Worm (Caenorhabditis elegans) whole organism, midembryonic: ENCODE results near the gene gldi-5.

Source experiments
- T22C8.4 ChIP-seq: fragments of 200-800 bp; sonication (Bioruptor generic); IDR thresholded peaks from 2 replicates; pipeline ENCODE4 v1.3.6; 2022; ENCODE audit warnings: missing genetic modification characterization, missing compliant biosample characterization
- cog-1 ChIP-seq: sonication (generic microtip); optimal IDR thresholded peaks from 2 replicates; lab custom pipeline; 2016; ENCODE audit warnings: missing genetic modification characterization, missing compliant biosample characterization
- flt-1 ChIP-seq: fragments of 200-800 bp; sonication (Bioruptor generic); IDR thresholded peaks from 2 replicates; pipeline ENCODE4 v1.3.6; 2022; ENCODE audit warnings: missing genetic modification characterization, missing compliant biosample characterization
- klf-2 ChIP-seq: fragments of 200-800 bp; sonication (Bioruptor generic); conservative IDR thresholded peaks from 2 replicates; pipeline ENCODE4 v1.3.6; 2022; ENCODE audit warnings: missing genetic modification reagents, missing genetic modification characterization, missing compliant biosample characterization
- med-1 ChIP-seq: sonication (generic microtip); optimal IDR thresholded peaks from 2 replicates; lab custom pipeline; 2017; ENCODE audit warnings: missing genetic modification characterization, mild to moderate bottlenecking, missing compliant biosample characterization, antibody characterized with exemption, missing genetic modification reagents; ENCODE audit not compliant: insufficient read depth
- ref-1 ChIP-seq: fragments of 200-800 bp; sonication (Bioruptor generic); conservative IDR thresholded peaks from 2 replicates; pipeline ENCODE4 v1.3.6; 2022; ENCODE audit warnings: missing genetic modification reagents, missing genetic modification characterization, missing compliant biosample characterization
- tab-1 ChIP-seq: fragments of 200-800 bp; sonication (Bioruptor generic); IDR thresholded peaks from 2 replicates; pipeline ENCODE4 v1.3.6; 2022; ENCODE audit warnings: missing genetic modification characterization, missing compliant biosample characterization
- ztf-23 ChIP-seq: fragments of 200-800 bp; sonication (Bioruptor generic); IDR thresholded peaks from 2 replicates; pipeline ENCODE4 v1.3.6; 2022; ENCODE audit warnings: missing genetic modification reagents, missing genetic modification characterization, missing compliant biosample characterization
- ztf-29 ChIP-seq: fragments of 200-800 bp; sonication (Bioruptor generic); IDR thresholded peaks from 2 replicates; pipeline ENCODE4 v1.3.6; 2022; ENCODE audit warnings: missing genetic modification reagents, missing genetic modification characterization, missing compliant biosample characterization

The gldi-5 gene

DNA sequence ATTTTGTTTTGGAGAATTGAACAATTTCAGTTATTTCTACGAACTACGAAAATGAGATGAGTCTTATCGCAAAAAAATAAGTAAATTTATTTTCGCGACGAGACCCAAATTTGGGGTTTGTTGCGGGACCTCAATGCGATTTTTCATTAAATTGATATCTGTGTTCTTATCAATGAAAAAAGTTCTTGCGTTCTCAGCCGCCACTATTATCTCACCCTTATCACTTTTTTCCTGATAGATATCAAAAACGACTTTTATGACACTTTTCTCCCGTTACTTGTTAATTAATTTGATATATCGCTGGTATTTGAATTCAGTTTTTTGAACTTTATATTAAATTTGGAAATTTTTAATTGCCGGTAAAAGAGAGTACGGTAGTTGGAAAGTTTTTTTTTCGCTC, 17.1 kb upstream of the gldi-5 start:
- TF ChIP-seq cog-1 (tag; lab: Kevin White, UChicago) (no peak), ztf-29 (GFP tag; lab: Robert Waterston, UW) (no peak), tab-1 (GFP tag; lab: Robert Waterston, UW) (no peak)

DNA sequence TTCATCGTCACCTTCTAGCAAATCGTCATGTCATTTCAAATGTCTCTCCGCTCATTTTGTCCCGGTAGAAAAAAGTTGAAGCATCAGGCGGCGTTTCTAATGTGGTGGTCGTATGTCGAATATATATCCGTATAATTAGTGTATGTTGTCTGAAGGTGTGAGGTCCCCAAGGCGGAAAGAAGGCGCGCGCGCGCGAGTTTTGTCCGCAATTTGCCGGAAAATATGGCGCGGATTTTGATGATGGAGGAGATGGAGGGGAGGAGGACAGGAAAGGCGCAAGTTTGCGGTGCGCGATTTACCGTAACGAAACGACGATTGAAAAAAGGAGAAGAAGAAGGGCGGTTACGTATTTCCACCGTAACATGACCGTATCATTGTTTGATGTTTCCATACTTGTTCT, 15.8 kb upstream of the gldi-5 start:
- TF ChIP-seq tab-1 (GFP tag; lab: Robert Waterston, UW) (no peak), flt-1 (GFP tag; lab: Robert Waterston, UW) (no peak), ztf-29 (GFP tag; lab: Robert Waterston, UW) (no peak), T22C8.4 (GFP tag; lab: Robert Waterston, UW) (no peak), ref-1 (GFP tag; lab: Robert Waterston, UW) (no peak), ztf-23 (GFP tag; lab: Robert Waterston, UW) (no peak), cog-1 (tag; lab: Kevin White, UChicago) (no peak)

ce11 chrIII:3738331-3738730, 12.0 kb upstream of the gldi-5 start:
- TF ChIP-seq T22C8.4 (GFP tag; lab: Robert Waterston, UW) (no peak), flt-1 (GFP tag; lab: Robert Waterston, UW) (no peak), ztf-29 (GFP tag; lab: Robert Waterston, UW) (no peak), ztf-23 (GFP tag; lab: Robert Waterston, UW) (no peak), tab-1 (GFP tag; lab: Robert Waterston, UW) (no peak), med-1 (GFP tag; lab: Kevin White, UChicago) (no peak), klf-2 (GFP tag; lab: Robert Waterston, UW) (no peak), cog-1 (tag; lab: Kevin White, UChicago) (no peak), ref-1 (GFP tag; lab: Robert Waterston, UW) (no peak)

ce11 chrIII:3737742-3738141, 11.4 kb upstream of the gldi-5 start:
- TF ChIP-seq ref-1 (GFP tag; lab: Robert Waterston, UW) (no peak), ztf-23 (GFP tag; lab: Robert Waterston, UW) (no peak), tab-1 (GFP tag; lab: Robert Waterston, UW) (no peak), klf-2 (GFP tag; lab: Robert Waterston, UW) (no peak), med-1 (GFP tag; lab: Kevin White, UChicago) (no peak), ztf-29 (GFP tag; lab: Robert Waterston, UW) (no peak), T22C8.4 (GFP tag; lab: Robert Waterston, UW) (no peak), cog-1 (tag; lab: Kevin White, UChicago) (no peak), flt-1 (GFP tag; lab: Robert Waterston, UW) (no peak)

DNA sequence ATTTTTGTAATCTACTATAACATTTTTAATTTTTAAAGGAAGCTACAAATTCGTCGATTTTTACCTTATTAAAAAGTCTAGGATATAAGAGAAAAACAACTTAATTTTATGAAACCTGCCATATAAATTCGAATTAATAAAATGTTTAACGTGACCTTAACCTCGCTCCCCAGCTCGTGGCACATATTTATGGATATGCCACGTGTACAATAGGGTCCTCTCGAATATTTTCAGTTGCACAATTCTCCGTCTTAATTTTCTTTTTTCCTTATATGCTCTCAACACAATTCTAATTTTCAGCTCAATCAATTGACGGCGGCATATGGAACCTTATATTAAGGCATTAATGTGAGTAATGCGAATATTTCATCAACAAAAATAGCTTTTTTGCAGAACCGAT, 10.0 kb upstream of the gldi-5 start, which contains the start of gene F34D10.4:
F34D10.4 (plus strand) TSS at position 301 of the 400 bp plus-strand sequence.
- TF ChIP-seq ztf-29 (GFP tag; lab: Robert Waterston, UW) (no peak), cog-1 (tag; lab: Kevin White, UChicago) (no peak), tab-1 (GFP tag; lab: Robert Waterston, UW) (no peak), ztf-23 (GFP tag; lab: Robert Waterston, UW) (no peak), T22C8.4 (GFP tag; lab: Robert Waterston, UW) (no peak), klf-2 (GFP tag; lab: Robert Waterston, UW) (no peak)

DNA sequence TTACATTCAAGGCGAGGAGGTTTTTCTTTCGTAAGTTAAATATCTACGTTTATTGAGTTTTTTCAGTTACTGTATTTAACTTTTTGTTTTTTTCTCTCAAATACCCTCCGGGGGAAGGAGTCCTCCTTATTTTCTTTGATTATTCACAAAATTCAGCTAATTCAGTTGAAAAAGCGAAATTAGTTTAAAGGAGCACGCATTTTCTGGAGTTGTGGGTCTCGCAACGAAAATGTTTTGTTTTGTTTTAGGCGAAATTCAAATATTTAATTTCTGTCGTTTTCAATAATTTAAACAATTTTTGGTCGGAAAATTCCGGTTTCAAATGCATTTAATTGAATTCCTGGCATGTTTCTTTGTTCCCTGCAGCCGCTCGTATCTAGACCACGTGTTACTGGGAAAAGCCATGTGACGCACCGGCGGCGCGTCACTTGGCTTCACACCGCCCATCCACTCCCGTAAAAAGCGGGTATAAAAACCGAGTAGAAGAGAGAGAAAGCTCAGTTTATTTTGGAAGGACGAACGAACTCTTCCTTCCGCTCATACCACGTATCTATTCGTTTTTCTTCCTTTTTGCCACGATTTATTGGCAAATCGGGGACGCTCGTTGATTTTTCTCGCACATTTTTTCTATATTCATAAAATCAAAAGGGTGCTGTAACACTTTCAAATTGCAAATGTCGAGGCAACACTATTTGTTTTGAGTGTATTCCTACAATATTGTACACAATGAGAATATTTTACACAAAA, 9.4 kb upstream of the gldi-5 start:
- TF ChIP-seq flt-1 (GFP tag; lab: Robert Waterston, UW) (no peak), ztf-23 (GFP tag; lab: Robert Waterston, UW) (no peak), T22C8.4 (GFP tag; lab: Robert Waterston, UW) (no peak), klf-2 (GFP tag; lab: Robert Waterston, UW) (no peak), cog-1 (tag; lab: Kevin White, UChicago) (no peak), ref-1 (GFP tag; lab: Robert Waterston, UW) (no peak), ztf-29 (GFP tag; lab: Robert Waterston, UW) (no peak), tab-1 (GFP tag; lab: Robert Waterston, UW) (no peak), med-1 (GFP tag; lab: Kevin White, UChicago) (no peak)

- TF ChIP-seq T22C8.4 (GFP tag; lab: Robert Waterston, UW) = no peak
- TF ChIP-seq klf-2 (GFP tag; lab: Robert Waterston, UW) = no peak
- no peak for TF ChIP-seq med-1 (GFP tag; lab: Kevin White, UChicago)
- TF ChIP-seq ztf-29 (GFP tag; lab: Robert Waterston, UW) = no peak
- TF ChIP-seq flt-1 (GFP tag; lab: Robert Waterston, UW) = no peak
- no peak for TF ChIP-seq ztf-23 (GFP tag; lab: Robert Waterston, UW)
- TF ChIP-seq tab-1 (GFP tag; lab: Robert Waterston, UW) = no peak
- TF ChIP-seq ref-1 (GFP tag; lab: Robert Waterston, UW) = no peak
- no peak for TF ChIP-seq cog-1 (tag; lab: Kevin White, UChicago)
Observed at ce11 chrIII:3734990-3735389, 8.7 kb upstream of the gldi-5 start, which contains the start of gene evl-18. Gene evl-18 (minus strand): TSS chrIII:3735039.

ce11 chrIII:3734007-3734406, 7.7 kb upstream of the gldi-5 start, which contains the start of gene F34D10.3:
Gene F34D10.3 (plus strand): TSS chrIII:3734255.
- no peak for TF ChIP-seq klf-2 (GFP tag; lab: Robert Waterston, UW)
- TF ChIP-seq flt-1 (GFP tag; lab: Robert Waterston, UW) = no peak
- no peak for TF ChIP-seq ref-1 (GFP tag; lab: Robert Waterston, UW)

DNA sequence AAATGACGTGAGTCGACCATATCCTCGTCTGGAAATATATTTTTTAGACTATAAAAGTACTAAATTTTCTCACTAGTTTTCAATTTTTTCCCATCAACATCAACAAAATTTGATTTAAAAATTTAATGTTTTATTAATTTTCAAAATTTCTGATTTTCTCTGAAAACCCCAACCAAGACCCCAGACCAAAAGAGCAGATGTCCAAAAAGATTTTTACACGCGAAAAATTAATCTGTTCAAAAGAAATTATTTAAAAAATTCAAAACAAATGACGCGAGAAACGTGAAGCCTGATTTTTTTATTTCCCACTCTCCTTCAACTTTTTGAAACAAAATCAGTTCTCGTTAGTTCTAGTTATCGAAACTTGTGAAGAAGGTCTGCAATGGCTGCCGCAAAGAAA, 4.2 kb upstream of the gldi-5 start, which contains the start of gene F34D10.8:
F34D10.8 (plus strand) TSS at position 301 of the 400 bp plus-strand sequence.
- no peak for TF ChIP-seq ztf-29 (GFP tag; lab: Robert Waterston, UW)
- TF ChIP-seq klf-2 (GFP tag; lab: Robert Waterston, UW) = no peak
- no peak for TF ChIP-seq T22C8.4 (GFP tag; lab: Robert Waterston, UW)
- TF ChIP-seq flt-1 (GFP tag; lab: Robert Waterston, UW) = no peak
- no peak for TF ChIP-seq tab-1 (GFP tag; lab: Robert Waterston, UW)
- TF ChIP-seq med-1 (GFP tag; lab: Kevin White, UChicago) = no peak
- no peak for TF ChIP-seq cog-1 (tag; lab: Kevin White, UChicago)
- TF ChIP-seq ztf-23 (GFP tag; lab: Robert Waterston, UW) = no peak
- no peak for TF ChIP-seq ref-1 (GFP tag; lab: Robert Waterston, UW)
